Fruit fly (Drosophila melanogaster) whole organism, pupa: ENCODE data around the gene CG31650.
A peak's percentile ranks its signal among the peaks of the same experiment; 100 is the strongest.

ENCODE experiments used
- CG10348 ChIP-seq: fragments of 200-800 bp; sonication (Bioruptor generic); IDR thresholded peaks from 2 replicates; pipeline ENCODE4 v1.3.6; 2022; ENCODE audit warnings: missing biosample characterization, missing genetic modification characterization
- CG12605 ChIP-seq: fragments of 200-800 bp; sonication (Bioruptor generic); IDR thresholded peaks from 2 replicates; pipeline ENCODE4 v1.3.6; 2022; ENCODE audit warnings: missing biosample characterization, missing genetic modification characterization
- CG13204 ChIP-seq: fragments of 200-800 bp; sonication (Bioruptor generic); optimal IDR thresholded peaks from 2 replicates; lab custom pipeline; 2018; ENCODE audit warnings: missing biosample characterization, mild to moderate bottlenecking, missing genetic modification characterization, moderate library complexity
- CG14655 ChIP-seq: fragments of 200-800 bp; sonication (Bioruptor generic); optimal IDR thresholded peaks from 3 replicates; lab custom pipeline; 2017; ENCODE audit warnings: mild to moderate bottlenecking, missing biosample characterization, missing genetic modification reagents, missing genetic modification characterization
- CG15710 ChIP-seq: fragments of 200-800 bp; sonication (Bioruptor generic); optimal IDR thresholded peaks from 2 replicates; lab custom pipeline; 2018; ENCODE audit warnings: missing biosample characterization, mild to moderate bottlenecking, missing genetic modification characterization, moderate library complexity
- CG17806 ChIP-seq: fragments of 200-800 bp; sonication (Bioruptor generic); optimal IDR thresholded peaks from 2 replicates; lab custom pipeline; 2018; ENCODE audit warnings: missing biosample characterization, mild to moderate bottlenecking, missing genetic modification characterization, moderate library complexity
- CG32121 ChIP-seq: fragments of 200-800 bp; sonication (Bioruptor generic); IDR thresholded peaks from 2 replicates; pipeline ENCODE4 v1.3.6; 2022; ENCODE audit warnings: missing biosample characterization, missing genetic modification characterization
- CG34367 ChIP-seq: fragments of 200-800 bp; sonication (Bioruptor generic); optimal IDR thresholded peaks from 2 replicates; lab custom pipeline; 2018; ENCODE audit warnings: missing biosample characterization, mild to moderate bottlenecking, missing genetic modification characterization
- CG4496 ChIP-seq: fragments of 200-800 bp; sonication (Bioruptor generic); IDR thresholded peaks from 3 replicates; pipeline ENCODE4 v1.3.6; 2022; ENCODE audit warnings: missing biosample characterization, missing genetic modification characterization
- CG8159 ChIP-seq: fragments of 200-800 bp; sonication (Bioruptor generic); optimal IDR thresholded peaks from 3 replicates; lab custom pipeline; 2018; ENCODE audit warnings: missing biosample characterization, mild to moderate bottlenecking, missing genetic modification characterization, moderate library complexity
- CG8301 ChIP-seq: fragments of 200-800 bp; sonication (Bioruptor generic); optimal IDR thresholded peaks from 2 replicates; lab custom pipeline; 2018; ENCODE audit warnings: missing biosample characterization, mild to moderate bottlenecking, missing genetic modification characterization
- CG9948 ChIP-seq: fragments of 200-800 bp; sonication (Bioruptor generic); optimal IDR thresholded peaks from 2 replicates; lab custom pipeline; 2018; ENCODE audit warnings: missing biosample characterization, mild to moderate bottlenecking, missing genetic modification characterization, moderate library complexity
- D1 ChIP-seq: fragments of 200-800 bp; sonication (Bioruptor generic); optimal IDR thresholded peaks from 2 replicates; lab custom pipeline; 2018; ENCODE audit warnings: missing biosample characterization, mild to moderate bottlenecking, missing genetic modification characterization, moderate library complexity
- EcR ChIP-seq: fragments of 200-800 bp; sonication (Bioruptor generic); optimal IDR thresholded peaks from 3 replicates; lab custom pipeline; 2019; ENCODE audit warnings: missing biosample characterization, missing genetic modification characterization, mild to moderate bottlenecking, moderate library complexity, missing genetic modification reagents
- Ets98B ChIP-seq: fragments of 200-800 bp; sonication (Bioruptor generic); IDR thresholded peaks from 2 replicates; pipeline ENCODE4 v1.3.6; 2022; ENCODE audit warnings: missing biosample characterization, missing genetic modification characterization
- Pif1A ChIP-seq: fragments of 200-800 bp; sonication (Bioruptor generic); optimal IDR thresholded peaks from 3 replicates; lab custom pipeline; 2016; ENCODE audit warnings: missing biosample characterization, missing genetic modification characterization
- Pif1B ChIP-seq: fragments of 200-800 bp; sonication (Bioruptor generic); optimal IDR thresholded peaks from 3 replicates; lab custom pipeline; 2016; ENCODE audit warnings: missing biosample characterization, missing genetic modification characterization
- Snoo ChIP-seq: fragments of 200-800 bp; sonication (Bioruptor generic); optimal IDR thresholded peaks from 3 replicates; lab custom pipeline; 2017; ENCODE audit warnings: missing biosample characterization, mild to moderate bottlenecking, missing genetic modification characterization, inconsistent platforms
- fd96Ca ChIP-seq: fragments of 200-800 bp; sonication (Bioruptor generic); IDR thresholded peaks from 3 replicates; pipeline ENCODE4 v1.3.6; 2022; ENCODE audit warnings: missing biosample characterization, missing genetic modification characterization
- gl ChIP-seq: fragments of 200-800 bp; sonication (Bioruptor generic); optimal IDR thresholded peaks from 2 replicates; lab custom pipeline; 2018; ENCODE audit warnings: missing biosample characterization, mild to moderate bottlenecking, missing genetic modification characterization
- rn ChIP-seq: fragments of 200-800 bp; sonication (Bioruptor generic); IDR thresholded peaks from 2 replicates; pipeline ENCODE4 v1.3.6; 2022; ENCODE audit warnings: missing biosample characterization, missing genetic modification characterization

The CG31650 gene

dm6 chr2L:5050825-5051224 is 6.3 kb upstream of the CG31650 start, which contains the start of gene CG9121:
Gene CG9121, minus strand, starts transcription at chr2L:5051062.
- TF ChIP-seq rn (GFP tag; lab: Robert Waterston, UW) = no peak
- no peak for TF ChIP-seq CG15710 (tag; lab: Kevin White, UChicago)
- no peak for TF ChIP-seq fd96Ca (GFP tag; lab: Robert Waterston, UW)
- no peak for TF ChIP-seq Ets98B (GFP tag; lab: Robert Waterston, UW)
- TF ChIP-seq D1 (tag; lab: Kevin White, UChicago) = no peak
- no peak for TF ChIP-seq CG13204
- TF ChIP-seq CG14655 (GFP tag; lab: Kevin White, UChicago) = no peak
- TF ChIP-seq Pif1A (GFP tag; lab: Kevin White, UChicago) = no peak
- TF ChIP-seq CG17806 (tag; lab: Kevin White, UChicago) = no peak

- TF ChIP-seq CG4496 (GFP tag; lab: Robert Waterston, UW) = peak; percentile 50; the same call in 1 of the 3 replicates
- peak; percentile 51 for TF ChIP-seq EcR (GFP tag; lab: Kevin White, UChicago)
- no peak for TF ChIP-seq CG17806 (tag; lab: Kevin White, UChicago)
- TF ChIP-seq CG32121 (GFP tag; lab: Robert Waterston, UW) = no peak
- TF ChIP-seq CG8301 (tag; lab: Kevin White, UChicago) = peak; percentile 23
- TF ChIP-seq Pif1B (GFP tag; lab: Kevin White, UChicago) = peak; percentile 14
- no peak for TF ChIP-seq CG15710 (tag; lab: Kevin White, UChicago)
Measured at dm6 chr2L:5049974-5050373, 5.5 kb upstream of the CG31650 start.

- TF ChIP-seq fd96Ca (GFP tag; lab: Robert Waterston, UW) = no peak
- TF ChIP-seq CG12605 = no peak
- no peak for TF ChIP-seq CG14655 (GFP tag; lab: Kevin White, UChicago)
- TF ChIP-seq CG34367 (tag; lab: Kevin White, UChicago) = no peak
- no peak for TF ChIP-seq Pif1B (GFP tag; lab: Kevin White, UChicago)
- no peak for TF ChIP-seq rn (GFP tag; lab: Robert Waterston, UW)
- TF ChIP-seq CG32121 (GFP tag; lab: Robert Waterston, UW) = no peak
- no peak for TF ChIP-seq Snoo
- no peak for TF ChIP-seq Pif1A (GFP tag; lab: Kevin White, UChicago)
- no peak for TF ChIP-seq CG9948 (tag; lab: Kevin White, UChicago)
- no peak for TF ChIP-seq Ets98B (GFP tag; lab: Robert Waterston, UW)
- no peak for TF ChIP-seq D1 (tag; lab: Kevin White, UChicago)
Measured at dm6 chr2L:5046261-5046660, 1.7 kb upstream of the CG31650 start.

dm6 chr2L:5044892-5045619 is 544 bp upstream of the CG31650 start:
- TF ChIP-seq CG34367 (tag; lab: Kevin White, UChicago) (peak; percentile 5), D1 (tag; lab: Kevin White, UChicago) (no peak), CG17806 (tag; lab: Kevin White, UChicago) (peak; percentile 3), Snoo (peak; percentile 42), CG8159 (tag; lab: Kevin White, UChicago) (peak; percentile 0), Pif1B (GFP tag; lab: Kevin White, UChicago) (peak; percentile 57), rn (GFP tag; lab: Robert Waterston, UW) (no peak), gl (tag; lab: Kevin White, UChicago) (no peak), Ets98B (GFP tag; lab: Robert Waterston, UW) (peak; percentile 55), CG4496 (GFP tag; lab: Robert Waterston, UW) (peak; percentile 53), fd96Ca (GFP tag; lab: Robert Waterston, UW) (peak; percentile 69; the same call in 2 of the 3 replicates), CG8301 (tag; lab: Kevin White, UChicago) (peak; percentile 23), CG10348 (GFP tag; lab: Robert Waterston, UW) (peak; percentile 25; the same call in 1 of the 2 replicates), EcR (GFP tag; lab: Kevin White, UChicago) (peak; percentile 97), CG14655 (GFP tag; lab: Kevin White, UChicago) (peak; percentile 57), CG12605 (0 out of 2 replicates have a peak, but pooled peaks have one; percentile 25), CG9948 (tag; lab: Kevin White, UChicago) (peak; percentile 9), CG32121 (GFP tag; lab: Robert Waterston, UW) (peak; percentile 41; the same call in 1 of the 2 replicates), Pif1A (GFP tag; lab: Kevin White, UChicago) (peak; percentile 52), CG13204 (peak; percentile 25), CG15710 (tag; lab: Kevin White, UChicago) (peak; percentile 10)

- TF ChIP-seq Snoo (peak; percentile 46), CG10348 (GFP tag; lab: Robert Waterston, UW) (0 out of 2 replicates have a peak, but pooled peaks have one; percentile 36), CG34367 (tag; lab: Kevin White, UChicago) (peak; percentile 27), Pif1A (GFP tag; lab: Kevin White, UChicago) (peak; percentile 80), CG15710 (tag; lab: Kevin White, UChicago) (peak; percentile 61), fd96Ca (GFP tag; lab: Robert Waterston, UW) (peak; percentile 87), Ets98B (GFP tag; lab: Robert Waterston, UW) (peak; percentile 82), CG8159 (tag; lab: Kevin White, UChicago) (peak; percentile 51), D1 (tag; lab: Kevin White, UChicago) (no peak), EcR (GFP tag; lab: Kevin White, UChicago) (peak; percentile 87), CG12605 (peak; percentile 68), CG4496 (GFP tag; lab: Robert Waterston, UW) (peak; percentile 88), Pif1B (GFP tag; lab: Kevin White, UChicago) (peak; percentile 66), gl (tag; lab: Kevin White, UChicago) (peak; percentile 27), rn (GFP tag; lab: Robert Waterston, UW) (no peak), CG9948 (tag; lab: Kevin White, UChicago) (peak; percentile 60), CG13204 (peak; percentile 40), CG8301 (tag; lab: Kevin White, UChicago) (peak; percentile 60), CG17806 (tag; lab: Kevin White, UChicago) (peak; percentile 61), CG32121 (GFP tag; lab: Robert Waterston, UW) (peak; percentile 82), CG14655 (GFP tag; lab: Kevin White, UChicago) (peak; percentile 79)
Measured at dm6 chr2L:5043495-5044146, 891 bp downstream of the CG31650 start.
